Worm (Caenorhabditis elegans) whole organism, L1 larva: ENCODE measurements around the gene C13A2.1.

Experiments used
- C04F5.9 ChIP-seq: sonication (generic microtip); optimal IDR thresholded peaks from 2 replicates; lab custom pipeline; 2016; ENCODE audit warnings: missing genetic modification characterization, missing compliant biosample characterization
- C34B4.2 ChIP-seq: sonication (generic microtip); optimal IDR thresholded peaks from 2 replicates; lab custom pipeline; 2017; ENCODE audit warnings: mild to moderate bottlenecking, missing genetic modification characterization, missing compliant biosample characterization
- aha-1 ChIP-seq: fragments of 150-350 bp; optimal IDR thresholded peaks from 2 replicates; lab custom pipeline; 2014; ENCODE audit warnings: missing biosample characterization, missing genetic modification characterization
- aly-2 ChIP-seq: fragments of 150-350 bp; optimal IDR thresholded peaks from 2 replicates; lab custom pipeline; 2014; ENCODE audit warnings: missing biosample characterization, missing genetic modification characterization
- ceh-63 ChIP-seq: fragments of 200-800 bp; sonication (Bioruptor generic); optimal IDR thresholded peaks from 2 replicates; lab custom pipeline; 2018; ENCODE audit warnings: mild to moderate bottlenecking, missing genetic modification characterization, missing compliant biosample characterization
- ceh-82 ChIP-seq, 3 experiments: fragments of 150-350 bp in 1 of 3; sonication (generic microtip) in 2 of 3; optimal IDR thresholded peaks; 2 replicates each; lab custom pipeline; 2014 to 2017; ENCODE audit warnings: missing biosample characterization in 3 of 3, missing genetic modification characterization in 3 of 3
- ceh-90 ChIP-seq: sonication (generic microtip); optimal IDR thresholded peaks from 2 replicates; lab custom pipeline; 2016; ENCODE audit warnings: missing genetic modification characterization, missing compliant biosample characterization
- dpl-1 ChIP-seq, 3 experiments: fragments of 150-350 bp in 2 of 3; sonication (generic microtip) in 1 of 3; optimal IDR thresholded peaks; 2 replicates each; lab custom pipeline; 2014 to 2017; ENCODE audit warnings: missing biosample characterization in 3 of 3, missing genetic modification characterization in 3 of 3, missing genetic modification reagents in 3 of 3
- dsc-1 ChIP-seq: sonication (generic microtip); optimal IDR thresholded peaks from 2 replicates; lab custom pipeline; 2016; ENCODE audit warnings: mild to moderate bottlenecking, missing genetic modification characterization, missing compliant biosample characterization
- elt-2 ChIP-seq: sonication (generic microtip); optimal IDR thresholded peaks from 2 replicates; lab custom pipeline; 2016; ENCODE audit warnings: missing genetic modification characterization, mild to moderate bottlenecking, inconsistent platforms, missing compliant biosample characterization, missing genetic modification reagents
- elt-3 ChIP-seq, 6 experiments: fragments of 150-350 bp in 1 of 6; sonication (generic microtip); optimal IDR thresholded peaks; 2 replicates each; lab custom pipeline; 2017 to 2018; ENCODE audit warnings: missing biosample characterization in 6 of 6, missing genetic modification characterization in 6 of 6, inconsistent platforms in 1 of 6
- ets-5 ChIP-seq: fragments of 200-800 bp; sonication (Bioruptor generic); IDR thresholded peaks from 2 replicates; pipeline ENCODE4 v1.3.6; 2022; ENCODE audit warnings: missing genetic modification characterization, missing compliant biosample characterization
- fkh-10 ChIP-seq: sonication (generic microtip); optimal IDR thresholded peaks from 2 replicates; lab custom pipeline; 2017; ENCODE audit warnings: missing biosample characterization, missing genetic modification reagents, missing genetic modification characterization
- fkh-4 ChIP-seq: sonication (generic microtip); optimal IDR thresholded peaks from 2 replicates; lab custom pipeline; 2016; ENCODE audit warnings: missing compliant biosample characterization, missing genetic modification characterization, borderline replicate concordance
- hlh-17 ChIP-seq: fragments of 200-800 bp; sonication (Bioruptor generic); optimal IDR thresholded peaks from 2 replicates; lab custom pipeline; 2018; ENCODE audit warnings: missing genetic modification characterization, mild to moderate bottlenecking, missing compliant biosample characterization, moderate library complexity, borderline replicate concordance
- hlh-4 ChIP-seq: sonication (generic microtip); optimal IDR thresholded peaks from 2 replicates; lab custom pipeline; 2016; ENCODE audit warnings: mild to moderate bottlenecking, missing genetic modification characterization, missing compliant biosample characterization
- irx-1 ChIP-seq: sonication (generic microtip); optimal IDR thresholded peaks from 2 replicates; lab custom pipeline; 2016; ENCODE audit warnings: missing genetic modification characterization, missing compliant biosample characterization
- isw-1 ChIP-seq: fragments of 200-800 bp; sonication (Bioruptor generic); IDR thresholded peaks from 2 replicates; pipeline ENCODE4 v1.3.6; 2022; ENCODE audit warnings: missing genetic modification characterization, missing compliant biosample characterization
- lin-35 ChIP-seq, 2 experiments: fragments of 150-350 bp; optimal IDR thresholded peaks; 2 replicates each; lab custom pipeline; 2014; ENCODE audit warnings: missing biosample characterization in 2 of 2, missing genetic modification characterization in 2 of 2, missing genetic modification reagents in 2 of 2
- lin-39 ChIP-seq: fragments of 150-350 bp; optimal IDR thresholded peaks from 2 replicates; lab custom pipeline; 2014; ENCODE audit warnings: missing biosample characterization, missing genetic modification reagents, missing genetic modification characterization
- lsy-2 ChIP-seq, 2 experiments: fragments of 150-350 bp; optimal IDR thresholded peaks; 2 replicates each; lab custom pipeline; 2014; ENCODE audit warnings: missing biosample characterization in 2 of 2, missing genetic modification characterization in 2 of 2
- mab-9 ChIP-seq: fragments of 200-800 bp; sonication (Bioruptor generic); IDR thresholded peaks from 2 replicates; pipeline ENCODE4 v1.3.6; 2022; ENCODE audit warnings: missing genetic modification reagents, missing genetic modification characterization, missing compliant biosample characterization
- mdl-1 ChIP-seq, 2 experiments: fragments of 150-350 bp; optimal IDR thresholded peaks; 2 replicates each; lab custom pipeline; 2014 to 2017; ENCODE audit warnings: missing biosample characterization in 2 of 2, missing genetic modification characterization in 2 of 2, inconsistent platforms in 1 of 2
- nhr-12 ChIP-seq: sonication (generic microtip); optimal IDR thresholded peaks from 2 replicates; lab custom pipeline; 2017; ENCODE audit warnings: missing biosample characterization, missing genetic modification characterization
- nhr-20 ChIP-seq: sonication (generic microtip); optimal IDR thresholded peaks from 2 replicates; lab custom pipeline; 2016; ENCODE audit warnings: mild to moderate bottlenecking, missing genetic modification characterization, missing compliant biosample characterization
- nhr-237 ChIP-seq: fragments of 150-350 bp; optimal IDR thresholded peaks from 2 replicates; lab custom pipeline; 2014; ENCODE audit warnings: missing biosample characterization, missing genetic modification characterization
- nhr-47 ChIP-seq: sonication (generic microtip); optimal IDR thresholded peaks from 2 replicates; lab custom pipeline; 2016; ENCODE audit warnings: mild to moderate bottlenecking, missing genetic modification characterization, moderate library complexity, missing compliant biosample characterization
- nhr-77 ChIP-seq: fragments of 150-350 bp; optimal IDR thresholded peaks from 2 replicates; lab custom pipeline; 2014; ENCODE audit warnings: missing biosample characterization, missing genetic modification characterization
- nhr-84 ChIP-seq: sonication (generic microtip); optimal IDR thresholded peaks from 2 replicates; lab custom pipeline; 2017; ENCODE audit warnings: missing biosample characterization, missing genetic modification characterization
- nhr-85 ChIP-seq: sonication (generic microtip); peaks from one replicate; lab custom pipeline; 2016; ENCODE audit warnings: missing genetic modification characterization, inconsistent platforms, missing compliant biosample characterization
- skn-1 ChIP-seq: fragments of 150-350 bp; optimal IDR thresholded peaks from 2 replicates; lab custom pipeline; 2014; ENCODE audit warnings: missing biosample characterization, missing genetic modification characterization
- snpc-4 ChIP-seq: fragments of 150-350 bp; optimal IDR thresholded peaks from 2 replicates; lab custom pipeline; 2014; ENCODE audit warnings: missing biosample characterization, missing genetic modification characterization
- snu-23 ChIP-seq: sonication (generic microtip); optimal IDR thresholded peaks from 2 replicates; lab custom pipeline; 2016; ENCODE audit warnings: missing genetic modification characterization, missing compliant biosample characterization
- sox-4 ChIP-seq: sonication (generic microtip); optimal IDR thresholded peaks from 2 replicates; lab custom pipeline; 2016; ENCODE audit warnings: missing genetic modification characterization, missing compliant biosample characterization
- sup-37 ChIP-seq: fragments of 200-800 bp; sonication (Bioruptor generic); optimal IDR thresholded peaks from 2 replicates; lab custom pipeline; 2018; ENCODE audit warnings: mild to moderate bottlenecking, missing genetic modification characterization, missing compliant biosample characterization
- tlp-1 ChIP-seq: fragments of 150-350 bp; optimal IDR thresholded peaks from 2 replicates; lab custom pipeline; 2014; ENCODE audit warnings: missing biosample characterization, missing genetic modification characterization
- unc-86 ChIP-seq: sonication (generic microtip); optimal IDR thresholded peaks from 2 replicates; lab custom pipeline; 2016; ENCODE audit warnings: missing genetic modification characterization, missing compliant biosample characterization
- unc-98 ChIP-seq: fragments of 200-800 bp; sonication (Bioruptor generic); IDR thresholded peaks from 2 replicates; pipeline ENCODE4 v1.3.6; 2022; ENCODE audit warnings: missing genetic modification characterization, missing compliant biosample characterization
- vab-15 ChIP-seq: sonication (generic microtip); optimal IDR thresholded peaks from 2 replicates; lab custom pipeline; 2017; ENCODE audit warnings: missing genotype, mild to moderate bottlenecking, missing genetic modification characterization, missing compliant biosample characterization
- zip-4 ChIP-seq: fragments of 200-800 bp; sonication (Bioruptor generic); optimal IDR thresholded peaks from 2 replicates; lab custom pipeline; 2018; ENCODE audit warnings: mild to moderate bottlenecking, missing genetic modification characterization, moderate library complexity, missing compliant biosample characterization
- ztf-11 ChIP-seq, 2 experiments: sonication (generic microtip); optimal IDR thresholded peaks; 2 replicates each; lab custom pipeline; 2016 to 2017; ENCODE audit warnings: missing genetic modification characterization in 2 of 2, missing biosample characterization in 1 of 2, missing compliant biosample characterization in 1 of 2
- ztf-4 ChIP-seq: fragments of 150-350 bp; optimal IDR thresholded peaks from 2 replicates; lab custom pipeline; 2014; ENCODE audit warnings: missing biosample characterization, missing genetic modification characterization

The C13A2.1 gene

DNA sequence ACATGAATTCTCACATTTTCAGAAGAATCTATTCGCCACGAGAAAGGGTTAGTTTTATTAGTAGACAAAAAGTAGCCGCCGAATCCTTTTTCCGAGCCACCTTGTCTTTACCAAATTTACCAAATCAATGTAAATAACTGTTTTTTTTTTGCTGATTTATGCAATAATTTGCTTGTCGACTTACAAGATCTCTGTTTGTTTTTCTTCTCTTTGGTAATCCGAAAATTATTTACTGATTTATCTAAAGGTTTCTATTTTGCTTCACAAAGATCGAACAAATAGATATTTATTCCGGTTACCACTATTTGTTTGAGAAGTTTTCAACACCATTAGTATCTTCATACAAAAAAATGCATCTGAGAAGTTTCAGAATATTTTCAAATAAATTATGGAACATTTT is 22.8 kb upstream of the C13A2.1 start, which contains the start of gene C13A2.7:
C13A2.7 (plus strand) TSS at position 301 of the 400 bp plus-strand sequence.
- TF ChIP-seq isw-1 (GFP tag; lab: Robert Waterston, UW) = no peak
- no peak for TF ChIP-seq fkh-10 (GFP tag; lab: Kevin White, UChicago)
- no peak for TF ChIP-seq ceh-90 (tag; lab: Kevin White, UChicago)
- no peak for TF ChIP-seq C04F5.9 (tag; lab: Kevin White, UChicago)
- no peak for TF ChIP-seq hlh-17 (GFP tag; lab: Kevin White, UChicago)
- TF ChIP-seq nhr-84 (tag; lab: Kevin White, UChicago) = no peak
- TF ChIP-seq sup-37 (GFP tag; lab: Kevin White, UChicago) = no peak
- TF ChIP-seq aha-1 (tag; lab: Kevin White, UChicago) = no peak
- no peak for TF ChIP-seq elt-2 (tag; lab: Kevin White, UChicago)
- no peak for TF ChIP-seq dsc-1
- TF ChIP-seq nhr-20 = no peak
- no peak for TF ChIP-seq unc-98 (GFP tag; lab: Robert Waterston, UW)
- no peak for TF ChIP-seq mab-9 (GFP tag; lab: Robert Waterston, UW)
- no peak for TF ChIP-seq ztf-11 (tag; optimal IDR thresholded peaks at IDR 0.05; lab: Kevin White, UChicago)
- TF ChIP-seq dpl-1 (GFP tag; optimal IDR thresholded peaks at IDR 0.05; lab: Kevin White, UChicago) = no peak
- TF ChIP-seq nhr-85 = no peak
- no peak for TF ChIP-seq nhr-77 (tag; lab: Kevin White, UChicago)
- no peak for TF ChIP-seq hlh-4 (tag; lab: Kevin White, UChicago)
- TF ChIP-seq nhr-237 = no peak

ce11 chrV:7269399-7269798 is 19.4 kb upstream of the C13A2.1 start, which contains the start of gene C13A2.6:
C13A2.6 (plus strand) TSS chrV:7269699.
- no peak for TF ChIP-seq aly-2
- TF ChIP-seq lin-35 (GFP tag; optimal IDR thresholded peaks at IDR 0.05; lab: Kevin White, UChicago) = no peak
- TF ChIP-seq vab-15 = no peak
- no peak for TF ChIP-seq ets-5 (GFP tag; lab: Robert Waterston, UW)
- no peak for TF ChIP-seq irx-1 (tag; lab: Kevin White, UChicago)
- no peak for TF ChIP-seq elt-3 (tag; optimal IDR thresholded peaks at IDR 0.05; lab: Kevin White, UChicago)
- no peak for TF ChIP-seq lin-39 (tag; lab: Kevin White, UChicago)
- no peak for TF ChIP-seq snu-23 (GFP tag; lab: Kevin White, UChicago)
- TF ChIP-seq mdl-1 (tag; optimal IDR thresholded peaks at IDR 0.05; lab: Kevin White, UChicago) = no peak

DNA sequence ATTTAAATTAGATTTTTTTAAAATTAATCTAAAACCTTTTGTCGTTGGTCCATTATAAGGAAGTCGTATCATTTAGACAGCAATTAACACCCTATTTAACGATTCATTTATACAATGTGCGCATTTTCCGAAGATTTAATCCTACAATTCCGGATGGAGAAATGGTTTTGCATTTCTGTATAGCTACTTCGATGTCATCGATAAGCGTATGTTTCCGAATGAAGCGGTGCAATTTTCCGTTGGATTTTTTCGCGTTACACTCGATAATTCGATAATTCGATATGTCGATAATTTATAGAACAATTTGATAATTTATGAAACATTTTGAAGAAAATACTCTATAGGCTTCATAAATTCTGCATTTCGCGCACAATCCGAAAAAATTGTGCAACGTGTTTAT is 13.8 kb upstream of the C13A2.1 start, which contains the start of gene C13A2.10:
C13A2.10 (minus strand) TSS at position 101 of the 400 bp plus-strand sequence.
- TF ChIP-seq zip-4 (GFP tag; lab: Kevin White, UChicago) = no peak
- no peak for TF ChIP-seq sox-4 (tag; lab: Kevin White, UChicago)
- TF ChIP-seq elt-3 (tag; optimal IDR thresholded peaks at IDR 0.05; lab: Kevin White, UChicago) = no peak
- TF ChIP-seq snpc-4 (tag; lab: Kevin White, UChicago) = no peak
- TF ChIP-seq ztf-11 (tag; optimal IDR thresholded peaks at IDR 0.05; lab: Kevin White, UChicago) = no peak
- no peak for TF ChIP-seq unc-86 (tag; lab: Kevin White, UChicago)
- TF ChIP-seq lin-39 (tag; lab: Kevin White, UChicago) = no peak
- TF ChIP-seq fkh-4 (tag; lab: Kevin White, UChicago) = no peak
- no peak for TF ChIP-seq lsy-2 (tag; optimal IDR thresholded peaks at IDR 0.05; lab: Kevin White, UChicago)
- no peak for TF ChIP-seq tlp-1 (tag; lab: Kevin White, UChicago)

DNA sequence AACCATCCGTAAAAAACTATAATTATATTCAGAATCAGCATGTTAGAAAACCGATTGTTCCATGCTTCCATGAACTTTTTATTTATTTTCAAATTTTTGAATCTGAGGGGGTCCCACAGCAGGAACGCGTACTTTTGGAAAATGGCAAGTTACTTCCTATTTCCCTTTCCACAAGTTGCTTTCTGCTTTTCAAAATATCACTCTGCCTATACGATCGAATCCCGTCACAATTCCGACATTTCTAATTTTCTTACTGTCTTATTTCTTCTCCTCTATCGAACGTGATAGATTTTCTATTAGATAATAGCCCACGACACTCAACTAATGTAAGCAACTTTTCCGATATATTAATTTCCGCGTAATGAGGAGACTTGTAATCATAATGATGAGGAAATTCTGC is 13.3 kb upstream of the C13A2.1 start, which contains the start of gene C13A2.5:
C13A2.5 (plus strand) TSS at position 301 of the 400 bp plus-strand sequence.
- TF ChIP-seq C04F5.9 (tag; lab: Kevin White, UChicago) (no peak), C34B4.2 (tag; lab: Kevin White, UChicago) (no peak), nhr-47 (no peak), ztf-4 (tag; lab: Kevin White, UChicago) (no peak), ceh-63 (GFP tag; lab: Kevin White, UChicago) (no peak), hlh-4 (tag; lab: Kevin White, UChicago) (no peak), tlp-1 (tag; lab: Kevin White, UChicago) (no peak), ceh-82 (tag; optimal IDR thresholded peaks at IDR 0.05; lab: Kevin White, UChicago) (no peak), skn-1 (no peak), nhr-12 (tag; lab: Kevin White, UChicago) (no peak), nhr-20 (no peak), elt-2 (tag; lab: Kevin White, UChicago) (no peak)
